Worm (Caenorhabditis elegans) whole organism, mixed stage, embryonic: ENCODE results near the gene F47B8.3.
"Not testable (repeated sequence)": the region's sequence is repeated elsewhere in the genome, so short reads cannot be mapped to it uniquely, and the experiment has no call there.

Experiments
- bed-3 ChIP-seq: fragments of 200-800 bp; sonication (Bioruptor generic); optimal IDR thresholded peaks from 3 replicates; lab custom pipeline; 2018; ENCODE audit warnings: mild to moderate bottlenecking, missing genetic modification characterization, moderate library complexity, missing compliant biosample characterization
- blmp-1 ChIP-seq: fragments of 150-350 bp; optimal IDR thresholded peaks from 2 replicates; lab custom pipeline; 2014; ENCODE audit warnings: missing biosample characterization, missing genetic modification characterization
- elt-1 ChIP-seq: sonication (generic microtip); optimal IDR thresholded peaks from 2 replicates; lab custom pipeline; 2017; ENCODE audit warnings: missing genetic modification characterization, mild to moderate bottlenecking, missing compliant biosample characterization, antibody characterized with exemption, moderate library complexity, borderline replicate concordance; ENCODE audit not compliant: insufficient read depth
- lin-13 ChIP-seq: fragments of 150-350 bp; optimal IDR thresholded peaks from 2 replicates; lab custom pipeline; 2014; ENCODE audit warnings: missing biosample characterization, missing genetic modification characterization
- lin-32 ChIP-seq: fragments of 200-800 bp; sonication (Bioruptor generic); optimal IDR thresholded peaks from 2 replicates; lab custom pipeline; 2018; ENCODE audit warnings: mild to moderate bottlenecking, missing genetic modification characterization, missing compliant biosample characterization
- nhr-12 ChIP-seq: fragments of 150-350 bp; optimal IDR thresholded peaks from 2 replicates; lab custom pipeline; 2014; ENCODE audit warnings: missing biosample characterization, missing genetic modification characterization
- nhr-237 ChIP-seq: fragments of 150-350 bp; optimal IDR thresholded peaks from 2 replicates; lab custom pipeline; 2014; ENCODE audit warnings: missing biosample characterization, missing genetic modification characterization
- nhr-28 ChIP-seq: fragments of 150-350 bp; optimal IDR thresholded peaks from 2 replicates; lab custom pipeline; 2014; ENCODE audit warnings: missing biosample characterization, missing genetic modification characterization
- nhr-76 ChIP-seq: sonication (generic microtip); optimal IDR thresholded peaks from 2 replicates; lab custom pipeline; 2017; ENCODE audit warnings: missing biosample characterization, missing genetic modification characterization
- sptf-1 ChIP-seq: sonication (generic microtip); optimal IDR thresholded peaks from 2 replicates; lab custom pipeline; 2017; ENCODE audit warnings: mild to moderate bottlenecking, missing genetic modification characterization, moderate library complexity, missing compliant biosample characterization

DNA sequence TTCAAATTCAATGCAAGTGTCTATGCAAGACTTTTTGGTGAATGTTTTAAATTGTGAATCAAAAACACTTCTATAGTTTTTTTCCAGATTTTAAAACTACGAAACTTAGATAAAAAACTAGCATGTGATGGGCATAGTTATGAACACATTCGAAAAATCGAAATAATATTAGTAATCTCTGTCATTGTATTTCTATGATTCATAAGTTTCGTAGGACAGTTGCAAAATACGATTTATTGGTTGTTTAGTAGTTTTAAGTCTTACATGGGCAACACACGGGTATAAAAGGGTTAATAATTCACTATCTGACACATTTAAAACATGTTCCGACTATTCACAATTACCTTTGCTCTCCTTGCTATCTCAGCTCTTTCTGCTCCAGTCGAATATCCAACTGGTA, 14.6 kb downstream of the F47B8.3 start, which contains the start of gene spig-5:
- not testable (repeated sequence) for TF ChIP-seq blmp-1 (tag; lab: Kevin White, UChicago); nhr-12; lin-32; bed-3 (GFP tag; lab: Kevin White, UChicago); nhr-76 (tag; lab: Kevin White, UChicago); nhr-28 (tag; lab: Kevin White, UChicago); elt-1 (tag; lab: Kevin White, UChicago); lin-13 (tag; lab: Kevin White, UChicago); sptf-1 (tag; lab: Kevin White, UChicago); nhr-237 (tag; lab: Kevin White, UChicago)
